Worm (Caenorhabditis elegans) whole organism, mixed stage, embryonic: ENCODE results near the gene T04C12.11.

ENCODE experiments used
- ces-1 ChIP-seq: fragments of 150-350 bp; optimal IDR thresholded peaks from 2 replicates; lab custom pipeline; 2014; ENCODE audit warnings: missing biosample characterization, missing genetic modification reagents, missing genetic modification characterization
- cnd-1 ChIP-seq: fragments of 200-800 bp; sonication (Bioruptor generic); optimal IDR thresholded peaks from 2 replicates; lab custom pipeline; 2018; ENCODE audit warnings: mild to moderate bottlenecking, missing genetic modification characterization, missing compliant biosample characterization
- drap-1 ChIP-seq: fragments of 200-800 bp; sonication (Bioruptor generic); optimal IDR thresholded peaks from 3 replicates; lab custom pipeline; 2018; ENCODE audit warnings: mild to moderate bottlenecking, missing genetic modification characterization, missing compliant biosample characterization
- pha-4 ChIP-seq: fragments of 150-350 bp; optimal IDR thresholded peaks from 2 replicates; lab custom pipeline; 2018; ENCODE audit warnings: missing biosample characterization, missing genetic modification reagents, missing genetic modification characterization
- unc-62 ChIP-seq: fragments of 150-350 bp; optimal IDR thresholded peaks from 2 replicates; lab custom pipeline; 2014; ENCODE audit warnings: missing biosample characterization, missing genetic modification reagents, missing genetic modification characterization
- ztf-11 ChIP-seq: fragments of 150-350 bp; optimal IDR thresholded peaks from 2 replicates; lab custom pipeline; 2014; ENCODE audit warnings: missing biosample characterization, missing genetic modification characterization

ce11 chrV:11087519-11087998 lies 27.5 kb upstream of the T04C12.11 start, which contains the start of gene Y42A5A.1:
- TF ChIP-seq pha-4 = no peak
- TF ChIP-seq unc-62 (GFP tag; lab: Kevin White, UChicago) = no peak
- TF ChIP-seq cnd-1 = no peak
- TF ChIP-seq ces-1 (GFP tag; lab: Kevin White, UChicago) = no peak
- TF ChIP-seq drap-1 (GFP tag; lab: Kevin White, UChicago) = no peak
- no peak for TF ChIP-seq ztf-11 (tag; lab: Kevin White, UChicago)
